Fruit fly (Drosophila melanogaster): ENCODE data around the gene CG17261.

The CG17261 gene

dm6 chr2L:3000517-3000934 lies 41.8 kb upstream of the CG17261 start (continued):
- TF ChIP-seq CG1792 (GFP tag; optimal IDR thresholded peaks at IDR 0.05) (no peak), Stat92E (GFP tag; optimal IDR thresholded peaks at IDR 0.05) (no peak), Bteb2 (GFP tag; optimal IDR thresholded peaks at IDR 0.05) (no peak), mirr (GFP tag; optimal IDR thresholded peaks at IDR 0.05) (no peak), CG16863 (GFP tag; optimal IDR thresholded peaks at IDR 0.05) (no peak), CG6175 (GFP tag; IDR thresholded peaks at IDR 0.05) (0 out of 3 replicates have a peak, but pooled peaks have one; percentile 30), Dll (GFP tag; IDR thresholded peaks at IDR 0.05; ENCODE audit: partially characterized antibody) (peak; percentile 54; the same call in 1 of the 4 replicates), Sox100B (GFP tag; optimal IDR thresholded peaks at IDR 0.05) (no peak), prd (optimal IDR thresholded peaks at IDR 0.05) (no peak), prd (GFP tag; IDR thresholded peaks at IDR 0.05) (no peak), CG2129 (GFP tag; IDR thresholded peaks at IDR 0.05; ENCODE audit: partially characterized antibody) (peak; percentile 31; the same call in 1 of the 2 replicates), D19A (tag; optimal IDR thresholded peaks at IDR 0.05) (no peak), CG14667 (GFP tag; IDR thresholded peaks at IDR 0.05) (no peak), slbo (GFP tag; IDR thresholded peaks at IDR 0.05) (no peak), Dip3 (GFP tag; optimal IDR thresholded peaks at IDR 0.05) (no peak), CkIIα-i1 (GFP tag; IDR thresholded peaks at IDR 0.05) (no peak), CG6254 (GFP tag; optimal IDR thresholded peaks at IDR 0.05) (no peak), Doc3 (GFP tag; IDR thresholded peaks at IDR 0.05; ENCODE audit: partially characterized antibody) (peak; percentile 49; the same call in 2 of the 3 replicates), Atf3 (GFP tag; optimal IDR thresholded peaks at IDR 0.05) (no peak), CG4282 (GFP tag; optimal IDR thresholded peaks at IDR 0.05) (no peak), ase (GFP tag; IDR thresholded peaks at IDR 0.05) (no peak), CG11398 (GFP tag; optimal IDR thresholded peaks at IDR 0.05) (no peak), CG2116 (GFP tag; optimal IDR thresholded peaks at IDR 0.05) (no peak), MBD-R2 (GFP tag; IDR thresholded peaks at IDR 0.05) (no peak), odd (GFP tag; optimal IDR thresholded peaks at IDR 0.05) (no peak), Fer1 (GFP tag; optimal IDR thresholded peaks at IDR 0.05) (no peak), sob (GFP tag; IDR thresholded peaks at IDR 0.05) (no peak), Drgx (GFP tag; IDR thresholded peaks at IDR 0.05) (no peak), ac (GFP tag; optimal IDR thresholded peaks at IDR 0.05) (no peak), ken (GFP tag; IDR thresholded peaks at IDR 0.05) (no peak), CG4424 (GFP tag; optimal IDR thresholded peaks at IDR 0.05) (no peak), Xrp1 (GFP tag; IDR thresholded peaks at IDR 0.05) (no peak), CG30403 (GFP tag; optimal IDR thresholded peaks at IDR 0.05) (no peak), hkb (optimal IDR thresholded peaks at IDR 0.05) (no peak), hkb (GFP tag; IDR thresholded peaks at IDR 0.05) (no peak), CG3847 (GFP tag; IDR thresholded peaks at IDR 0.05) (no peak), CG7745 (tag; optimal IDR thresholded peaks at IDR 0.05) (no peak), crol (GFP tag; IDR thresholded peaks at IDR 0.05) (0 out of 2 replicates have a peak, but pooled peaks have one; percentile 29), Max (GFP tag; optimal IDR thresholded peaks at IDR 0.05) (no peak), CG1233 (GFP tag; optimal IDR thresholded peaks at IDR 0.05) (no peak), bab2 (GFP tag; optimal IDR thresholded peaks at IDR 0.05) (no peak), CG4707 (GFP tag; optimal IDR thresholded peaks at IDR 0.05) (no peak), NC2β (GFP tag; optimal IDR thresholded peaks at IDR 0.05) (no peak), CG6765 (GFP tag; optimal IDR thresholded peaks at IDR 0.05) (no peak), Hey (tag; optimal IDR thresholded peaks at IDR 0.05) (no peak), B-H1 (GFP tag; IDR thresholded peaks at IDR 0.05) (no peak), CG7372 (GFP tag; IDR thresholded peaks at IDR 0.05) (no peak), CG11093 (GFP tag; IDR thresholded peaks at IDR 0.05) (no peak), tll (GFP tag; optimal IDR thresholded peaks at IDR 0.05) (peak in 1 of 2 experiments; percentile 93), CG10959 (GFP tag; IDR thresholded peaks at IDR 0.05) (no peak), esg (GFP tag; conservative IDR thresholded peaks at IDR 0.05) (no peak), gcm (GFP tag; optimal IDR thresholded peaks at IDR 0.05) (no peak)
